Fruit fly (Drosophila melanogaster) Kc167 (cell line): ENCODE data around the gene Tim17a1.

Experiments used
- Myc ChIP-seq: fragments of >200 bp; optimal IDR thresholded peaks from 2 replicates; lab custom pipeline; 2017; ENCODE audit warnings: missing external identifiers
- h ChIP-seq: fragments of >200 bp; optimal IDR thresholded peaks from 3 replicates; lab custom pipeline; 2018; ENCODE audit warnings: missing external identifiers
- insv ChIP-seq: fragments of >200 bp; optimal IDR thresholded peaks from 3 replicates; lab custom pipeline; 2018; ENCODE audit warnings: missing external identifiers
- psq ChIP-seq: fragments of >200 bp; optimal IDR thresholded peaks from 2 replicates; lab custom pipeline; 2017; ENCODE audit warnings: missing external identifiers
- ttk ChIP-seq: sonication (Bioruptor generic); optimal IDR thresholded peaks from 2 replicates; lab custom pipeline; 2017; ENCODE audit warnings: missing external identifiers

DNA sequence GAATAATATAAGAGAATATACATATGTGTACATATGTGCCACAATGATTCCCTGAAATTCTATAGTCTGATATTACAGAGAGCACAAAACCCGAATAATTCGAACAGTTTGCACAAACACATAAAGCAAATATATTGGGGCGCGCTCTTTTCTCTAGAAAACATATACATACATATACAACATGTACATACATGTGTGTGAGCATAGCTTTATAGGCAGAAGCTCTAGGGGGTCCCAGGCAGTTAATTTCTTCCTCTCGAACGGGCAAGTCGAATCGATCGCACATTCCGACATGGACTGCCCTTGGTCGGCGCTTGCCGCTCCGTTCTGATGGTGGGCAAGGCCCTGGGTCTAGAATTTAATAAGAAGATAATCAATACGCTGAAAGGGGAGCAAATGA, 8.3 kb upstream of the Tim17a1 start, which contains the start of gene GstD3:
- TF ChIP-seq psq (lab: Kevin White, UChicago): no peak
- no peak for TF ChIP-seq Myc (lab: Kevin White, UChicago)
- TF ChIP-seq ttk (lab: Kevin White, UChicago): no peak
- TF ChIP-seq insv (lab: Kevin White, UChicago): no peak
- no peak for TF ChIP-seq h (lab: Kevin White, UChicago)
